Worm (Caenorhabditis elegans) whole organism, dauer: Measurements from ENCODE around the gene clec-19.
"Not testable (repeated sequence)": the region's sequence is repeated elsewhere in the genome, so short reads cannot be mapped to it uniquely, and the experiment has no call there.

Experiments used
- unc-62 ChIP-seq: sonication (generic microtip); optimal IDR thresholded peaks from 2 replicates; lab custom pipeline; 2017; ENCODE audit warnings: missing biosample characterization, missing genetic modification reagents, missing genetic modification characterization

clec-19 gene

ce11 chrII:1741248-1741647 lies 3.0 kb upstream of the clec-19 start, which contains the start of gene K07G6.1:
K07G6.1 (plus strand) TSS chrII:1741548.
- no peak for TF ChIP-seq unc-62 (GFP tag; lab: Kevin White, UChicago)

DNA sequence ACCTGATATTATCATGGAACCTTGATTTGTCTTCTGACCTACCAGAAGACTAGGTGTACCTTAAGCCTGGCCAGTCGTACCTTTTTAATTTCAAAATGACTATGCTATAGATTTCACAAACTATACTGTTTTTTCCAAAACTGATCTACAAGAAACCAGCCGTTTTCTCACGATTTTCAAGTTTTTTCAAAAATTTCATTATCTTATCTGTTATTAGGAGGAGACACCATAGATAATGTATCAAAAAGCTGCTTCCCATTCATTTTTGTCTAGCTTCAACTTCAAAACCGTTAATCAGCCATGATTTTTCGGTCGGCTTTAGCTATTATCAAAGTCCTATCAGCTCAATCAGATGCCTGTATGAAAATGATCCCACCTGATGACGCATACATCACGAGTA lies 1.7 kb upstream of the clec-19 start, which contains the start of gene F36H5.12:
TSS of gene F36H5.12 (plus strand) at position 301 of the 400 bp plus-strand sequence.
- TF ChIP-seq unc-62 (GFP tag; lab: Kevin White, UChicago): no peak

ce11 chrII:1750413-1750812 lies 6.1 kb downstream of the clec-19 start, which contains the start of the genes F36H5.13 and F36H5.8:
F36H5.13 (minus strand) TSS chrII:1750513.
F36H5.8 (minus strand) TSS chrII:1750686.
- no peak for TF ChIP-seq unc-62 (GFP tag; lab: Kevin White, UChicago)

ce11 chrII:1752990-1753389 lies 8.7 kb downstream of the clec-19 start, which contains the start of gene F36H5.9:
F36H5.9 (minus strand) TSS chrII:1753090.
- no peak for TF ChIP-seq unc-62 (GFP tag; lab: Kevin White, UChicago)

- no peak for TF ChIP-seq unc-62 (GFP tag; lab: Kevin White, UChicago)
Measured at ce11 chrII:1756072-1756471, 11.8 kb downstream of the clec-19 start, which contains the start of gene F36H5.17. F36H5.17 (minus strand) TSS chrII:1756172.

DNA sequence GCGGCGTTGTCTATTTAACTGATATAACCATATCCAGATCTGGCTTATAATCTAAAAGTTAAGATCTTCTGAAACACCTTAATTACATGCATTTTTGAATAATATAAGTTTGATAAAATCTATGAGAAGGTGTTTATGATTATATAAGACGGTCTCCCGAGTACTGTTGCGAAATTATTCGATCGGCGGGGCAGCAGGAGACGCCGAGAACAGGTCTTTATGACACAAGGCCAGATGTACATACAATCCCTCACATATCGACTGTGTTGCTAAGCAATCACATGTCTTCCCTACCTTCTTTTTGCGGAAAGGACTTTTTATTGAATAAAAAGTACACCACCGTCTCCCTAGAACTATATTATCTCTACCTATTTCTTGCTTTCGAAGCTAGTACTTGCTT lies 12.3 kb downstream of the clec-19 start, which contains the start of gene fbxb-53:
TSS of gene fbxb-53 (plus strand) at position 301 of the 400 bp plus-strand sequence.
- TF ChIP-seq unc-62 (GFP tag; lab: Kevin White, UChicago): no peak

DNA sequence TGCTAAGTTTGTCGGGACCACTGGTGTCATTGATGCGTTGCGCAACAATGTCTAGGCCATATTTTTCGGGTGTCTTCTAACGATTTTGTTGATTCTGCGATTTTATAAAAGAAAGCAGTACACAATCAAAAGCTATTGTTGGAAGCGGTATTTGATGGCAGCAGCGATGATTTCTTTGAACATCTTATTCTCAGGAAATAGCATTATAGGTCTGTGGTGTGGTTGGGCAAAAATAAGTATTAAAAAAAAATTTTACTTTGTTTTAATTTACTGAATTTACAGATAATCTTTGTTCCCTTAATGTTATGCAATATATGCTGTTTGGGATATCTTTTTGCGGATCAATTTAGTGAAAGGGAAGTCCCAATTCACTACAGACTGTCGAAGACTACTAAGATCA lies 12.8 kb downstream of the clec-19 start, which contains the start of gene F36H5.10:
TSS of gene F36H5.10 (plus strand) at position 301 of the 400 bp plus-strand sequence.
- no peak for TF ChIP-seq unc-62 (GFP tag; lab: Kevin White, UChicago)

DNA sequence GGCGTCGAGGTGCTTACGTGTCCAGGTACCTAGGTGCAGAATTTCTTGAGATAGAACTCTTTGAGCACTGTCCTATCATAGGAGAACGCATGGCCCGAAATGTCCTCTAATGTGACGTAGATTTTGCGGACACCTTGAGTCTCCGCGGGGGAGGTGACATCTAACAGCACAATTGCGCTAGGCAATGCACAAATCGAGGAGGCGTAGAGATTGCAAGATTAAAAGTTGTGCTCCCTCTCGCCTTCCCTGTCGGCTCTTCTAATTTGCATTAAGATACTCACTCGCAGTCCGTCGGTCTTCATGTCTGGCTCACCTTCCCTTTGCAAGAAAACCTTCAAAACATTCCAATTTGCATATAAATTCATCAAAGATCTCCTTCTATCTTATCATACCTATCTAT lies 15.3 kb downstream of the clec-19 start, which contains the start of gene F36H5.18:
TSS of gene F36H5.18 (plus strand) at position 301 of the 400 bp plus-strand sequence.
- no peak for TF ChIP-seq unc-62 (GFP tag; lab: Kevin White, UChicago)

DNA sequence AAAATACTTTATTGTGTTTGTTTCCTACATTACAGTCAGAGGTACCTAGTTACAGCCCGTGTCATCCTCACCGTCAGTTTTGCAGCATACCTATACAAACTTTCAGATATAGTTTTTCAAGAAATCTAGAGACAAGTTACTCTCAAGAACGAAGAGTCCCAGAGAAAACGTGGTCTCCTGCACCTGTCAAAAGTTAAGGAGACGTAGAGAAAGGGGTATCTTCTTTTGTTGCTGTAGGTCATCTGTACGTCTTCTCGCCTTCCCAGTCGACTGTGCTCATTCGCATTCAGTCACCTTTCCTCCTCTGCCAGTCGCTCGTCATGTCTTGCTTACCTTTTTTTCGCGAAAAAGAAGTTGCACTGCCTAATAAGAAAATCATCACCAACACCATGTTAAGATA lies 17.3 kb downstream of the clec-19 start, which contains the start of gene F36H5.4:
TSS of gene F36H5.4 (plus strand) at position 301 of the 400 bp plus-strand sequence.
- TF ChIP-seq unc-62 (GFP tag; lab: Kevin White, UChicago): no peak

- TF ChIP-seq unc-62 (GFP tag; lab: Kevin White, UChicago): no peak
Measured at ce11 chrII:1763072-1763471, 18.8 kb downstream of the clec-19 start, which contains the start of gene math-28. math-28 (plus strand) TSS chrII:1763372.

DNA sequence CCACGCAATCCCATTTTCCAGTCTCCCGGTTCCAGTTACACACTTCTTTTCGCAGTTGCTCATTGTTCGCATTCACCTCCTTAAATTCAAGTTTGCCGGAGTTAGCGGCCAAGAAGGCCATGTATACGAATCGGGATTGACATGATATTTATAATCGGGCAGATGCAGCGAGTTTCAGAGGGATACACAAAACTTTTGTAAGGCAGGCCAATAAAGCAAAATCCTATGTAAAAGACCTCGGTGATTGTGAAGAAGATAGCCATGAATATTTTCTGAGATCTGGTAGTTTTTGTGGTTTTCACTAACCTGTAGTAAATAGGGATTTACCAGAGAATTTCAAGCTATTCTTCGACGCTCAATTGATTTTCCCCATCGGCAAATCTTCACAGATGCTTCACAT lies 22.4 kb downstream of the clec-19 start:
- no peak for TF ChIP-seq unc-62 (GFP tag; lab: Kevin White, UChicago)

ce11 chrII:1771347-1771746 lies 27.1 kb downstream of the clec-19 start, which contains the start of gene math-26:
math-26 (plus strand) TSS chrII:1771647.
- not testable (repeated sequence) for TF ChIP-seq unc-62 (GFP tag; lab: Kevin White, UChicago)

- no peak for TF ChIP-seq unc-62 (GFP tag; lab: Kevin White, UChicago)
Measured at ce11 chrII:1771785-1772184, 27.5 kb downstream of the clec-19 start, which contains the start of gene math-3. math-3 (plus strand) TSS chrII:1772085.

ce11 chrII:1775234-1775633 lies 31.0 kb downstream of the clec-19 start, which contains the start of gene F36H5.14:
F36H5.14 (plus strand) TSS chrII:1775534.
- not testable (repeated sequence) for TF ChIP-seq unc-62 (GFP tag; lab: Kevin White, UChicago)

- TF ChIP-seq unc-62 (GFP tag; lab: Kevin White, UChicago): no peak
Measured at ce11 chrII:1782474-1782873, 38.2 kb downstream of the clec-19 start, which contains the start of gene math-4. math-4 (minus strand) TSS chrII:1782574.

DNA sequence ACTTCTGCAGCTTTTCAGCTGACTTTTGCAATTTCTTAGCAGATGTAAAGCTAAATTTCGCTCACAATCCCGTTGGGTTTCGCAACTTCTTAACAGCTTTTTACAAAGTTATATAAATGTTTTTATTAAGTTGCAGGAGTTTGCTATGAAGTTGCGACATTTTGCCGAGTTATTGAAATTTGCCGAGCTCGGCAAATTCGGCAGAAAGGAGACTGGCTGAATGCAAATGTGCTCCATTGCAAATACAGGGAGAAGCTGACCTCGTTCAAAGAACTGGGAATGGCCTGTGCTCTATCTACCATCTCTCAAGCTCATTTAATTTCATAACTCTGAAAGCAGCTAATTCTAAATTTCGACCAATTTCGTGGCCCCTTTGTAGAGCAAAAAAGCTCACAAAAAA lies 40.5 kb downstream of the clec-19 start, which contains the start of gene C08F1.11:
TSS of gene C08F1.11 (minus strand) at position 101 of the 400 bp plus-strand sequence.
- no peak for TF ChIP-seq unc-62 (GFP tag; lab: Kevin White, UChicago)
